Fruit fly (Drosophila melanogaster) whole organism, embryonic: Measurements from ENCODE around the gene sun.
A peak's percentile ranks its signal among the peaks of the same experiment; 100 is the strongest.

Experiments
- Aef1 ChIP-seq: fragments of 200-800 bp; sonication (Bioruptor generic); IDR thresholded peaks from 3 replicates; pipeline ENCODE4 v1.3.6; 2022; ENCODE audit warnings: missing biosample characterization, missing genetic modification characterization
- CG10209 ChIP-seq: fragments of 200-800 bp; sonication (Bioruptor generic); optimal IDR thresholded peaks from 3 replicates; lab custom pipeline; 2017; ENCODE audit warnings: missing biosample characterization, mild to moderate bottlenecking, missing genetic modification characterization, missing genetic modification reagents
- CG10321 ChIP-seq: fragments of 200-800 bp; sonication (Bioruptor generic); IDR thresholded peaks from 2 replicates; pipeline ENCODE4 v1.3.6; 2022; ENCODE audit warnings: missing biosample characterization, missing genetic modification characterization
- CG11504 ChIP-seq: fragments of 200-800 bp; sonication (Bioruptor generic); optimal IDR thresholded peaks from 3 replicates; lab custom pipeline; 2019; ENCODE audit warnings: missing biosample characterization, mild to moderate bottlenecking, missing genetic modification characterization, moderate library complexity
- CG12391 ChIP-seq: fragments of 200-800 bp; sonication (Bioruptor generic); optimal IDR thresholded peaks from 3 replicates; lab custom pipeline; 2018; ENCODE audit warnings: missing biosample characterization, mild to moderate bottlenecking, missing genetic modification characterization, moderate library complexity
- CG14014 ChIP-seq: fragments of 200-800 bp; sonication (Bioruptor generic); IDR thresholded peaks from 2 replicates; pipeline ENCODE4 v1.3.6; 2022; ENCODE audit warnings: missing biosample characterization, missing genetic modification characterization
- CG17328 ChIP-seq: fragments of 200-800 bp; sonication (Bioruptor generic); IDR thresholded peaks from 2 replicates; pipeline ENCODE4 v1.3.6; 2022; ENCODE audit warnings: missing biosample characterization, missing genetic modification characterization
- CG17361 ChIP-seq: fragments of 200-800 bp; sonication (Bioruptor generic); IDR thresholded peaks from 3 replicates; pipeline ENCODE4 v1.3.6; 2022; ENCODE audit warnings: missing biosample characterization, missing genetic modification characterization
- CG2116 ChIP-seq: fragments of 200-800 bp; sonication (Bioruptor generic); optimal IDR thresholded peaks from 3 replicates; lab custom pipeline; 2018; ENCODE audit warnings: missing biosample characterization, mild to moderate bottlenecking, missing genetic modification characterization
- CG2120 ChIP-seq: fragments of 200-800 bp; sonication (Bioruptor generic); optimal IDR thresholded peaks from 3 replicates; lab custom pipeline; 2016; ENCODE audit warnings: missing biosample characterization, missing genetic modification characterization
- CG30020 ChIP-seq: fragments of 200-800 bp; optimal IDR thresholded peaks from 2 replicates; lab custom pipeline; 2019; ENCODE audit warnings: missing biosample characterization, mild to moderate bottlenecking, missing genetic modification characterization, moderate library complexity
- CG32532 ChIP-seq: fragments of 200-800 bp; sonication (Bioruptor generic); IDR thresholded peaks from 2 replicates; pipeline ENCODE4 v1.3.6; 2022; ENCODE audit warnings: missing biosample characterization, missing genetic modification characterization
- CG3995 ChIP-seq: fragments of 200-800 bp; sonication (Bioruptor generic); optimal IDR thresholded peaks from 3 replicates; lab custom pipeline; 2016; ENCODE audit warnings: missing biosample characterization, missing genetic modification characterization
- CG6654 ChIP-seq: fragments of 200-800 bp; sonication (Bioruptor generic); optimal IDR thresholded peaks from 2 replicates; lab custom pipeline; 2017; ENCODE audit warnings: missing biosample characterization, mild to moderate bottlenecking, missing genetic modification characterization
- CG7987 ChIP-seq: fragments of 200-800 bp; sonication (Bioruptor generic); optimal IDR thresholded peaks from 2 replicates; lab custom pipeline; 2018; ENCODE audit warnings: missing biosample characterization, mild to moderate bottlenecking, missing genetic modification characterization, moderate library complexity
- CG8478 ChIP-seq: fragments of >200 bp; optimal IDR thresholded peaks from 2 replicates; lab custom pipeline; 2018
- CG8765 ChIP-seq: fragments of 200-800 bp; sonication (Bioruptor generic); IDR thresholded peaks from 2 replicates; pipeline ENCODE4 v1.3.6; 2022; ENCODE audit warnings: missing biosample characterization, missing genetic modification characterization
- CkIIα-i1 ChIP-seq: fragments of 200-800 bp; sonication (Bioruptor generic); IDR thresholded peaks from 2 replicates; pipeline ENCODE4 v1.3.6; 2022; ENCODE audit warnings: missing biosample characterization, missing genetic modification characterization
- Dip2 ChIP-seq: fragments of 200-800 bp; sonication (Bioruptor generic); IDR thresholded peaks from 2 replicates; pipeline ENCODE4 v1.3.6; 2022; ENCODE audit warnings: missing biosample characterization, missing genetic modification characterization
- Doc3 ChIP-seq: fragments of 200-800 bp; sonication (Bioruptor generic); IDR thresholded peaks from 3 replicates; pipeline ENCODE4 v1.3.6; 2022; ENCODE audit warnings: missing biosample characterization, missing genetic modification characterization; ENCODE audit not compliant: partially characterized antibody
- E2f2 ChIP-seq: fragments of 200-800 bp; sonication (Bioruptor generic); IDR thresholded peaks from 2 replicates; pipeline ENCODE4 v1.3.6; 2022; ENCODE audit warnings: missing biosample characterization, missing genetic modification characterization
- Hr39 ChIP-seq: fragments of >200 bp; optimal IDR thresholded peaks from 2 replicates; lab custom pipeline; 2017
- Hr51 ChIP-seq, 2 experiments: fragments of 200-800 bp; sonication (Bioruptor generic); optimal IDR thresholded peaks; 2 replicates in 1 of 2; 3 replicates in 1 of 2; lab custom pipeline; 2016 to 2018; ENCODE audit warnings: missing biosample characterization in 2 of 2, missing genetic modification characterization in 2 of 2, mild to moderate bottlenecking in 1 of 2, moderate library complexity in 1 of 2
- Lhr ChIP-seq: fragments of 200-800 bp; sonication (Bioruptor generic); optimal IDR thresholded peaks from 3 replicates; lab custom pipeline; 2017; ENCODE audit warnings: mild to moderate bottlenecking, missing biosample characterization, missing genetic modification reagents, missing genetic modification characterization
- MBD-R2 ChIP-seq: fragments of 200-800 bp; sonication (Bioruptor generic); IDR thresholded peaks from 2 replicates; pipeline ENCODE4 v1.3.6; 2022; ENCODE audit warnings: missing biosample characterization, missing genetic modification characterization
- Ravus ChIP-seq: fragments of 200-800 bp; sonication (Bioruptor generic); IDR thresholded peaks from 2 replicates; pipeline ENCODE4 v1.3.6; 2022; ENCODE audit warnings: missing biosample characterization, missing genetic modification characterization
- Rx ChIP-seq: fragments of 200-800 bp; sonication (Bioruptor generic); IDR thresholded peaks from 2 replicates; pipeline ENCODE4 v1.3.6; 2022; ENCODE audit warnings: missing biosample characterization, missing genetic modification characterization
- Sry-β ChIP-seq: fragments of 200-800 bp; sonication (Bioruptor generic); optimal IDR thresholded peaks from 2 replicates; lab custom pipeline; 2018; ENCODE audit warnings: missing biosample characterization, mild to moderate bottlenecking, missing genetic modification characterization, moderate library complexity
- Taf1 ChIP-seq: fragments of 200-800 bp; sonication (Bioruptor generic); IDR thresholded peaks from 2 replicates; pipeline ENCODE4 v1.3.6; 2022; ENCODE audit warnings: missing biosample characterization, missing genetic modification characterization
- bab2 ChIP-seq: fragments of 200-800 bp; sonication (Bioruptor generic); optimal IDR thresholded peaks from 2 replicates; lab custom pipeline; 2016; ENCODE audit warnings: missing biosample characterization, missing genetic modification characterization
- bbx ChIP-seq: fragments of 200-800 bp; sonication (Bioruptor generic); IDR thresholded peaks from 2 replicates; pipeline ENCODE4 v1.3.6; 2022; ENCODE audit warnings: missing biosample characterization, missing genetic modification characterization; ENCODE audit not compliant: partially characterized antibody
- bcd ChIP-seq: fragments of 200-800 bp; sonication (Bioruptor generic); optimal IDR thresholded peaks from 2 replicates; lab custom pipeline; 2017; ENCODE audit warnings: missing biosample characterization, mild to moderate bottlenecking, missing genetic modification characterization
- btn ChIP-seq: fragments of 200-800 bp; sonication (Bioruptor generic); optimal IDR thresholded peaks from 2 replicates; lab custom pipeline; 2016; ENCODE audit warnings: missing biosample characterization, missing genetic modification characterization
- cato ChIP-seq: fragments of 200-800 bp; sonication (Bioruptor generic); optimal IDR thresholded peaks from 2 replicates; lab custom pipeline; 2016; ENCODE audit warnings: missing biosample characterization, missing genetic modification characterization, borderline replicate concordance
- croc ChIP-seq: fragments of 200-800 bp; sonication (Bioruptor generic); conservative IDR thresholded peaks from 3 replicates; pipeline ENCODE4 v1.3.6; 2022; ENCODE audit warnings: missing biosample characterization, missing genetic modification characterization
- gro ChIP-seq: fragments of 200-800 bp; sonication (Bioruptor generic); optimal IDR thresholded peaks from 2 replicates; lab custom pipeline; 2016; ENCODE audit warnings: missing biosample characterization, missing genetic modification characterization
- hkb ChIP-seq, 2 experiments: fragments of 200-800 bp in 1 of 2; fragments of >200 bp in 1 of 2; sonication (Bioruptor generic) in 1 of 2; IDR thresholded peaks in 1 of 2; optimal IDR thresholded peaks in 1 of 2; 2 replicates each; pipeline versions ENCODE4 v1.3.6 to Lab custom; 2017 to 2022; ENCODE audit warnings: missing biosample characterization in 1 of 2, missing genetic modification characterization in 1 of 2
- insv ChIP-seq, 2 experiments: fragments of 200-800 bp; sonication (Bioruptor generic); optimal IDR thresholded peaks; 3 replicates each; lab custom pipeline; 2016 to 2018; ENCODE audit warnings: missing biosample characterization in 2 of 2, missing genetic modification characterization in 2 of 2
- lmd ChIP-seq: fragments of 200-800 bp; sonication (Bioruptor generic); IDR thresholded peaks from 2 replicates; pipeline ENCODE4 v1.3.6; 2022; ENCODE audit warnings: missing biosample characterization, missing genetic modification characterization
- nerfin-2 ChIP-seq: fragments of 200-800 bp; sonication (Bioruptor generic); IDR thresholded peaks from 2 replicates; pipeline ENCODE4 v1.3.6; 2022; ENCODE audit warnings: missing biosample characterization, missing genetic modification characterization; ENCODE audit not compliant: partially characterized antibody
- nmo ChIP-seq: fragments of 200-800 bp; sonication (Bioruptor generic); optimal IDR thresholded peaks from 2 replicates; lab custom pipeline; 2018; ENCODE audit warnings: missing biosample characterization, mild to moderate bottlenecking, missing genetic modification characterization, moderate library complexity
- oc ChIP-seq: fragments of 200-800 bp; sonication (Bioruptor generic); optimal IDR thresholded peaks from 2 replicates; lab custom pipeline; 2018; ENCODE audit warnings: missing biosample characterization, mild to moderate bottlenecking, missing genetic modification characterization, moderate library complexity
- pnt ChIP-seq: fragments of 200-800 bp; sonication (Bioruptor generic); optimal IDR thresholded peaks from 3 replicates; lab custom pipeline; 2016; ENCODE audit warnings: missing biosample characterization, missing genetic modification characterization
- psq ChIP-seq: fragments of 200-800 bp; sonication (Bioruptor generic); optimal IDR thresholded peaks from 2 replicates; lab custom pipeline; 2017; ENCODE audit warnings: missing biosample characterization, missing genetic modification characterization
- sc ChIP-seq, 3 experiments: fragments of >200 bp in 2 of 3; fragments of 200-800 bp in 1 of 3; sonication (Bioruptor generic) in 1 of 3; optimal IDR thresholded peaks; 2 replicates in 2 of 3; 3 replicates in 1 of 3; lab custom pipeline; 2017; ENCODE audit warnings: mild to moderate bottlenecking in 1 of 3, missing biosample characterization in 1 of 3, missing genetic modification characterization in 1 of 3, missing genetic modification reagents in 1 of 3
- sim ChIP-seq: fragments of 200-800 bp; sonication (Bioruptor generic); IDR thresholded peaks from 2 replicates; pipeline ENCODE4 v1.3.6; 2022; ENCODE audit warnings: missing biosample characterization, missing genetic modification characterization
- slbo ChIP-seq: fragments of 200-800 bp; sonication (Bioruptor generic); IDR thresholded peaks from 2 replicates; pipeline ENCODE4 v1.3.6; 2022; ENCODE audit warnings: missing biosample characterization, missing genetic modification characterization
- sob ChIP-seq: fragments of 200-800 bp; sonication (Bioruptor generic); IDR thresholded peaks from 2 replicates; pipeline ENCODE4 v1.3.6; 2022; ENCODE audit warnings: missing biosample characterization, missing genetic modification characterization
- ssp ChIP-seq: fragments of 200-800 bp; sonication (Bioruptor generic); IDR thresholded peaks from 2 replicates; pipeline ENCODE4 v1.3.6; 2022; ENCODE audit warnings: missing biosample characterization, missing genetic modification characterization
- unpg ChIP-seq: fragments of 200-800 bp; sonication (Bioruptor generic); optimal IDR thresholded peaks from 3 replicates; lab custom pipeline; 2018; ENCODE audit warnings: missing biosample characterization, mild to moderate bottlenecking, missing genetic modification characterization, moderate library complexity
- zen ChIP-seq: fragments of 200-800 bp; sonication (Bioruptor generic); optimal IDR thresholded peaks from 3 replicates; lab custom pipeline; 2018; ENCODE audit warnings: missing biosample characterization, mild to moderate bottlenecking, missing genetic modification characterization, moderate library complexity

Gene sun

dm6 chrX:15869843-15870242 is 20.8 kb upstream of the sun start, which contains the start of gene CG16952 (continued):
- TF ChIP-seq CkIIα-i1 (GFP tag; lab: Robert Waterston, UW) = no peak
- TF ChIP-seq CG11504 (tag; lab: Kevin White, UChicago) = no peak
- TF ChIP-seq CG32532 (GFP tag; lab: Robert Waterston, UW) = no peak
- TF ChIP-seq unpg = no peak
- TF ChIP-seq Ravus (GFP tag; lab: Robert Waterston, UW) = no peak
- TF ChIP-seq nerfin-2 (GFP tag; lab: Robert Waterston, UW) = peak; percentile 95
- no peak for TF ChIP-seq zen (tag; lab: Kevin White, UChicago)
- TF ChIP-seq CG2120 (GFP tag; lab: Kevin White, UChicago) = peak; percentile 12
- TF ChIP-seq CG14014 (GFP tag; lab: Robert Waterston, UW) = no peak
- no peak; the same call in 1 of the 2 replicates for TF ChIP-seq slbo
- no peak for TF ChIP-seq Aef1
- no peak for TF ChIP-seq Dip2
- no peak for TF ChIP-seq bab2 (GFP tag; lab: Kevin White, UChicago)
- TF ChIP-seq psq (GFP tag; lab: Kevin White, UChicago) = no peak
- TF ChIP-seq MBD-R2 (GFP tag; lab: Robert Waterston, UW) = 0 out of 2 replicates have a peak, but pooled peaks have one; percentile 20
- no peak for TF ChIP-seq hkb (optimal IDR thresholded peaks at IDR 0.05; lab: Kevin White, UChicago)
- TF ChIP-seq hkb (GFP tag; IDR thresholded peaks at IDR 0.05; lab: Robert Waterston, UW) = no peak
- no peak for TF ChIP-seq sim
- no peak for TF ChIP-seq Hr39 (lab: Kevin White, UChicago)
- TF ChIP-seq lmd (GFP tag; lab: Robert Waterston, UW) = no peak
- TF ChIP-seq Sry-β (GFP tag; lab: Kevin White, UChicago) = no peak
- TF ChIP-seq CG6654 (GFP tag; lab: Kevin White, UChicago) = no peak
- TF ChIP-seq CG10321 (GFP tag; lab: Robert Waterston, UW) = no peak
- TF ChIP-seq bcd = no peak
- TF ChIP-seq insv (GFP tag; optimal IDR thresholded peaks at IDR 0.05; lab: Kevin White, UChicago) = no peak
- no peak for TF ChIP-seq Rx
- TF ChIP-seq CG3995 (GFP tag; lab: Kevin White, UChicago) = no peak
- TF ChIP-seq CG12391 = peak; percentile 6
- TF ChIP-seq Doc3 = peak; percentile 88
- peak; percentile 92 for TF ChIP-seq CG30020 (tag; lab: Kevin White, UChicago)
- TF ChIP-seq sc (optimal IDR thresholded peaks at IDR 0.05; lab: Kevin White, UChicago) = no peak
- TF ChIP-seq sc (GFP tag; optimal IDR thresholded peaks at IDR 0.05; lab: Kevin White, UChicago) = no peak
- no peak for TF ChIP-seq pnt
- TF ChIP-seq CG2116 = peak; percentile 96
- no peak for TF ChIP-seq CG10209 (GFP tag; lab: Kevin White, UChicago)
- no peak for TF ChIP-seq oc (tag; lab: Kevin White, UChicago)
- no peak for TF ChIP-seq croc (GFP tag; lab: Robert Waterston, UW)
- no peak for TF ChIP-seq gro (GFP tag; lab: Kevin White, UChicago)
- TF ChIP-seq Taf1 (GFP tag; lab: Robert Waterston, UW) = no peak
- TF ChIP-seq CG17328 = no peak
- TF ChIP-seq Lhr (GFP tag; lab: Kevin White, UChicago) = peak; percentile 4
- TF ChIP-seq CG8765 (GFP tag; lab: Robert Waterston, UW) = no peak
- peak; percentile 70 for TF ChIP-seq bbx (GFP tag; lab: Robert Waterston, UW)
- peak; percentile 61 for TF ChIP-seq nmo (GFP tag; lab: Kevin White, UChicago)
- TF ChIP-seq btn = no peak
- peak; percentile 91 for TF ChIP-seq ssp (GFP tag; lab: Robert Waterston, UW)
- TF ChIP-seq cato (GFP tag; lab: Kevin White, UChicago) = no peak
- TF ChIP-seq Hr51 (GFP tag; optimal IDR thresholded peaks at IDR 0.05; lab: Kevin White, UChicago) = no peak
- peak; percentile 65 for TF ChIP-seq E2f2 (GFP tag; lab: Robert Waterston, UW)
- peak; percentile 38; the same call in 1 of the 3 replicates for TF ChIP-seq CG17361
- TF ChIP-seq CG7987 (GFP tag; lab: Kevin White, UChicago) = no peak
- TF ChIP-seq sob (GFP tag; lab: Robert Waterston, UW) = no peak
- TF ChIP-seq CG8478 (lab: Kevin White, UChicago) = no peak
